Worm (Caenorhabditis elegans) whole organism, L4 larva: ENCODE data around the gene B0244.4.

Experiments used
- D1046.2 ChIP-seq: fragments of 200-800 bp; sonication (Bioruptor generic); IDR thresholded peaks from 2 replicates; pipeline ENCODE4 v1.3.6; 2022; ENCODE audit warnings: missing genetic modification characterization, missing compliant biosample characterization
- F10B5.3 ChIP-seq: sonication (generic microtip); optimal IDR thresholded peaks from 2 replicates; lab custom pipeline; 2016; ENCODE audit warnings: mild to moderate bottlenecking, missing genetic modification characterization, missing compliant biosample characterization
- F26F4.8 ChIP-seq: fragments of 200-800 bp; sonication (Bioruptor generic); conservative IDR thresholded peaks from 2 replicates; pipeline ENCODE4 v1.3.6; 2022; ENCODE audit warnings: missing genetic modification characterization, missing compliant biosample characterization
- T20F7.1 ChIP-seq: fragments of 200-800 bp; sonication (Bioruptor generic); optimal IDR thresholded peaks from 2 replicates; lab custom pipeline; 2018; ENCODE audit warnings: mild to moderate bottlenecking, missing genetic modification characterization, missing compliant biosample characterization
- Y105C5A.15 ChIP-seq: fragments of 200-800 bp; sonication (Bioruptor generic); IDR thresholded peaks from 2 replicates; pipeline ENCODE4 v1.3.6; 2022; ENCODE audit warnings: missing genetic modification characterization, missing compliant biosample characterization
- Y48G9A.11 ChIP-seq: fragments of 200-800 bp; sonication (Bioruptor generic); IDR thresholded peaks from 2 replicates; pipeline ENCODE4 v1.3.6; 2022; ENCODE audit warnings: missing genetic modification reagents, missing genetic modification characterization, missing compliant biosample characterization
- Y5F2A.4 ChIP-seq: fragments of 200-800 bp; sonication (Bioruptor generic); optimal IDR thresholded peaks from 2 replicates; lab custom pipeline; 2018; ENCODE audit warnings: mild to moderate bottlenecking, missing genetic modification characterization, missing compliant biosample characterization
- Y75B8A.6 ChIP-seq: fragments of 200-800 bp; sonication (Bioruptor generic); IDR thresholded peaks from 2 replicates; pipeline ENCODE4 v1.3.6; 2022; ENCODE audit warnings: missing genetic modification reagents, missing genetic modification characterization, missing compliant biosample characterization
- ZK337.2 ChIP-seq: fragments of 200-800 bp; sonication (Bioruptor generic); IDR thresholded peaks from 2 replicates; pipeline ENCODE4 v1.3.6; 2022; ENCODE audit warnings: missing genetic modification reagents, missing genetic modification characterization, missing compliant biosample characterization
- aha-1 ChIP-seq: fragments of 150-350 bp; peaks from one replicate; lab custom pipeline; 2014; ENCODE audit warnings: missing biosample characterization, missing genetic modification characterization
- ceh-20 ChIP-seq: fragments of 200-800 bp; sonication (Bioruptor generic); IDR thresholded peaks from 2 replicates; pipeline ENCODE4 v1.3.6; 2022; ENCODE audit warnings: missing genetic modification reagents, missing genetic modification characterization, missing compliant biosample characterization
- ceh-28 ChIP-seq: fragments of 150-350 bp; optimal IDR thresholded peaks from 2 replicates; lab custom pipeline; 2014; ENCODE audit warnings: missing biosample characterization, missing genetic modification reagents, missing genetic modification characterization
- ceh-44 ChIP-seq: fragments of 200-800 bp; sonication (Bioruptor generic); IDR thresholded peaks from 2 replicates; pipeline ENCODE4 v1.3.6; 2022; ENCODE audit warnings: missing genetic modification reagents, missing genetic modification characterization, missing compliant biosample characterization
- ceh-62 ChIP-seq: sonication (generic microtip); optimal IDR thresholded peaks from 2 replicates; lab custom pipeline; 2017; ENCODE audit warnings: missing biosample characterization, missing genetic modification characterization
- ces-1 ChIP-seq: fragments of 150-350 bp; sonication (generic microtip); optimal IDR thresholded peaks from 4 replicates; lab custom pipeline; 2014; ENCODE audit warnings: missing biosample characterization, missing genetic modification reagents, missing genetic modification characterization
- daf-12 ChIP-seq: fragments of 150-350 bp; optimal IDR thresholded peaks from 2 replicates; lab custom pipeline; 2014; ENCODE audit warnings: missing biosample characterization, missing genetic modification reagents, missing genetic modification characterization
- daf-16 ChIP-seq, 3 experiments: sonication (generic microtip); optimal IDR thresholded peaks; 2 replicates each; lab custom pipeline; 2016 to 2017; ENCODE audit warnings: missing genetic modification characterization in 3 of 3, missing genetic modification reagents in 3 of 3, mild to moderate bottlenecking in 2 of 3, missing compliant biosample characterization in 2 of 3, missing biosample characterization in 1 of 3, moderate library complexity in 1 of 3
- daf-8 ChIP-seq: fragments of 200-800 bp; sonication (Bioruptor generic); IDR thresholded peaks from 2 replicates; pipeline ENCODE4 v1.3.6; 2022; ENCODE audit warnings: missing genetic modification characterization, missing compliant biosample characterization
- egl-27 ChIP-seq: sonication (generic microtip); optimal IDR thresholded peaks from 3 replicates; lab custom pipeline; 2017; ENCODE audit warnings: missing biosample characterization, missing genetic modification reagents, missing genetic modification characterization
- egl-43 ChIP-seq: fragments of 200-800 bp; sonication (Bioruptor generic); IDR thresholded peaks from 2 replicates; pipeline ENCODE4 v1.3.6; 2022; ENCODE audit warnings: missing genetic modification reagents, missing genetic modification characterization, missing compliant biosample characterization
- fos-1 ChIP-seq: fragments of 150-350 bp; optimal IDR thresholded peaks from 2 replicates; lab custom pipeline; 2014; ENCODE audit warnings: missing biosample characterization, missing genetic modification characterization
- gei-8 ChIP-seq: fragments of 200-800 bp; sonication (Bioruptor generic); optimal IDR thresholded peaks from 2 replicates; lab custom pipeline; 2018; ENCODE audit warnings: mild to moderate bottlenecking, missing genetic modification characterization, missing compliant biosample characterization
- hif-1 ChIP-seq, 2 experiments: sonication (generic microtip); optimal IDR thresholded peaks; 2 replicates each; lab custom pipeline; 2016 to 2017; ENCODE audit warnings: missing compliant biosample characterization in 2 of 2, missing genetic modification characterization in 2 of 2, missing genetic modification reagents in 2 of 2, missing genotype in 2 of 2, mild to moderate bottlenecking in 1 of 2
- hlh-11 ChIP-seq: fragments of 200-800 bp; sonication (Bioruptor generic); optimal IDR thresholded peaks from 2 replicates; lab custom pipeline; 2018; ENCODE audit warnings: mild to moderate bottlenecking, missing genetic modification characterization, missing compliant biosample characterization
- hlh-30 ChIP-seq: sonication (generic microtip); optimal IDR thresholded peaks from 2 replicates; lab custom pipeline; 2017; ENCODE audit warnings: antibody characterized with exemption, mild to moderate bottlenecking, missing genetic modification characterization, missing compliant biosample characterization; ENCODE audit not compliant: insufficient read depth
- hmg-1.1 ChIP-seq: fragments of 200-800 bp; sonication (Bioruptor generic); IDR thresholded peaks from 2 replicates; pipeline ENCODE4 v1.3.6; 2022; ENCODE audit warnings: missing genetic modification reagents, missing genetic modification characterization, missing compliant biosample characterization
- lim-7 ChIP-seq: fragments of 200-800 bp; sonication (Bioruptor generic); IDR thresholded peaks from 2 replicates; pipeline ENCODE4 v1.3.6; 2022; ENCODE audit warnings: missing genetic modification characterization, missing compliant biosample characterization
- lin-13 ChIP-seq: fragments of 150-350 bp; optimal IDR thresholded peaks from 2 replicates; lab custom pipeline; 2014; ENCODE audit warnings: missing biosample characterization, missing genetic modification reagents, missing genetic modification characterization
- lin-29 ChIP-seq: fragments of 200-800 bp; sonication (Bioruptor generic); IDR thresholded peaks from 2 replicates; pipeline ENCODE4 v1.3.6; 2022; ENCODE audit warnings: missing genetic modification reagents, missing genetic modification characterization, missing compliant biosample characterization
- lir-3 ChIP-seq: sonication (generic microtip); optimal IDR thresholded peaks from 2 replicates; lab custom pipeline; 2016; ENCODE audit warnings: mild to moderate bottlenecking, missing genetic modification characterization, missing compliant biosample characterization
- lsy-2 ChIP-seq, 2 experiments: fragments of 150-350 bp in 1 of 2; sonication (generic microtip) in 1 of 2; optimal IDR thresholded peaks; 2 replicates each; lab custom pipeline; 2014 to 2017; ENCODE audit warnings: missing biosample characterization in 2 of 2, missing genetic modification characterization in 2 of 2
- mep-1 ChIP-seq: fragments of 150-350 bp; sonication (generic microtip); optimal IDR thresholded peaks from 3 replicates; lab custom pipeline; 2014; ENCODE audit warnings: missing biosample characterization, missing genetic modification characterization
- mes-2 ChIP-seq: sonication (generic microtip); optimal IDR thresholded peaks from 2 replicates; lab custom pipeline; 2016; ENCODE audit warnings: missing genotype, mild to moderate bottlenecking, missing genetic modification characterization, missing compliant biosample characterization; ENCODE audit not compliant: poor library complexity, severe bottlenecking
- nhr-10 ChIP-seq: fragments of 150-350 bp; optimal IDR thresholded peaks from 2 replicates; lab custom pipeline; 2014; ENCODE audit warnings: missing biosample characterization, missing genetic modification characterization
- nhr-102 ChIP-seq: sonication (generic microtip); optimal IDR thresholded peaks from 2 replicates; lab custom pipeline; 2016; ENCODE audit warnings: mild to moderate bottlenecking, missing genetic modification characterization, moderate library complexity, missing compliant biosample characterization
- nhr-25 ChIP-seq: sonication (generic microtip); optimal IDR thresholded peaks from 2 replicates; lab custom pipeline; 2017; ENCODE audit warnings: missing genetic modification characterization, mild to moderate bottlenecking, missing compliant biosample characterization, antibody characterized with exemption, moderate library complexity, borderline replicate concordance; ENCODE audit not compliant: insufficient read depth
- nhr-28 ChIP-seq: fragments of 150-350 bp; optimal IDR thresholded peaks from 2 replicates; lab custom pipeline; 2014; ENCODE audit warnings: missing biosample characterization, missing genetic modification characterization
- nhr-41 ChIP-seq: fragments of 200-800 bp; sonication (Bioruptor generic); IDR thresholded peaks from 2 replicates; pipeline ENCODE4 v1.3.6; 2022; ENCODE audit warnings: missing genetic modification reagents, missing genetic modification characterization, missing compliant biosample characterization
- nhr-42 ChIP-seq: fragments of 200-800 bp; sonication (Bioruptor generic); IDR thresholded peaks from 2 replicates; pipeline ENCODE4 v1.3.6; 2022; ENCODE audit warnings: missing genetic modification characterization, missing compliant biosample characterization
- nhr-48 ChIP-seq: sonication (generic microtip); optimal IDR thresholded peaks from 2 replicates; lab custom pipeline; 2016; ENCODE audit warnings: mild to moderate bottlenecking, missing genetic modification characterization, missing compliant biosample characterization
- nhr-76 ChIP-seq: fragments of 150-350 bp; optimal IDR thresholded peaks from 2 replicates; lab custom pipeline; 2014; ENCODE audit warnings: missing biosample characterization, missing genetic modification characterization
- nhr-77 ChIP-seq: fragments of 150-350 bp; optimal IDR thresholded peaks from 2 replicates; lab custom pipeline; 2014; ENCODE audit warnings: missing biosample characterization, missing genetic modification characterization
- pha-4 ChIP-seq, 2 experiments: fragments of 150-350 bp in 1 of 2; fragments of 200-800 bp in 1 of 2; sonication (Bioruptor generic) in 1 of 2; IDR thresholded peaks in 1 of 2; optimal IDR thresholded peaks in 1 of 2; 2 replicates each; pipeline versions ENCODE4 v1.3.6 to Lab custom; 2014 to 2022; ENCODE audit warnings: missing genetic modification characterization in 2 of 2, missing genetic modification reagents in 2 of 2, missing biosample characterization in 1 of 2, missing compliant biosample characterization in 1 of 2
- php-3 ChIP-seq: fragments of 200-800 bp; sonication (Bioruptor generic); IDR thresholded peaks from 2 replicates; pipeline ENCODE4 v1.3.6; 2022; ENCODE audit warnings: missing genetic modification reagents, missing genetic modification characterization, missing compliant biosample characterization
- pqm-1 ChIP-seq: sonication (generic microtip); optimal IDR thresholded peaks from 2 replicates; lab custom pipeline; 2017; ENCODE audit warnings: missing biosample characterization, missing genetic modification characterization
- rbr-2 ChIP-seq: sonication (generic microtip); optimal IDR thresholded peaks from 2 replicates; lab custom pipeline; 2016; ENCODE audit warnings: missing genotype, missing genetic modification characterization, missing compliant biosample characterization
- snpc-4 ChIP-seq: fragments of 150-350 bp; optimal IDR thresholded peaks from 2 replicates; lab custom pipeline; 2014; ENCODE audit warnings: missing biosample characterization, missing genetic modification characterization
- unc-130 ChIP-seq: sonication (generic microtip); optimal IDR thresholded peaks from 2 replicates; lab custom pipeline; 2016; ENCODE audit warnings: missing genetic modification reagents, missing genetic modification characterization, missing compliant biosample characterization
- zag-1 ChIP-seq: fragments of 150-350 bp; optimal IDR thresholded peaks from 2 replicates; lab custom pipeline; 2014; ENCODE audit warnings: missing biosample characterization, missing genetic modification characterization
- zfp-2 ChIP-seq: sonication (generic microtip); optimal IDR thresholded peaks from 2 replicates; lab custom pipeline; 2016; ENCODE audit warnings: mild to moderate bottlenecking, missing genetic modification characterization, missing compliant biosample characterization
- zip-2 ChIP-seq: fragments of 150-350 bp; optimal IDR thresholded peaks from 2 replicates; lab custom pipeline; 2014; ENCODE audit warnings: missing biosample characterization, missing genetic modification characterization

B0244.4 gene

DNA sequence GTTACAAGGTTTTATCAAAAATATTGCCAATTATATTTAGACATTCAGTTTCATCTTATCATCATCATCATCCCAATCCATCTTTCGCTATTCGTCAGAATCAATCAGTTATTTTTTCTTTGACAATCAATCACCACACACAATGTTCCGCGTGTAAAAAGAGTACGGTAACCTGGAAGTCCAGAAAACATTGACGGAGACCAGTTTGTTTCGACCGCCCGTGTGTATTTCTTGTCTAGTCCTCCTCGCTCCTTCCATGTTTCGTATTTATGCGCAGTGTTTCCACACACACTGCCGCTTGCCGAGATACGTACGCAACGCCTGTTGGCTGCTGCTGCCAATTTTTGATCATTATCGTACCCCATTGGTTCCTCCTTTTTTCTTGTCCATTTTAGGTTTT, 36.6 kb upstream of the B0244.4 start (continued):
- TF ChIP-seq T20F7.1 (GFP tag; lab: Kevin White, UChicago), result no peak
- no peak for TF ChIP-seq nhr-76 (tag; lab: Kevin White, UChicago)
- no peak for TF ChIP-seq ceh-62 (tag; lab: Kevin White, UChicago)
- no peak for TF ChIP-seq unc-130
- no peak for TF ChIP-seq F10B5.3
- peak; percentile 41 for TF ChIP-seq mes-2
- TF ChIP-seq nhr-25 (tag; lab: Kevin White, UChicago), result no peak
- no peak for TF ChIP-seq fos-1
- peak; percentile 59 to 81 for TF ChIP-seq lsy-2 (tag; optimal IDR thresholded peaks at IDR 0.05; lab: Kevin White, UChicago)
- no peak for TF ChIP-seq Y5F2A.4
- peak; percentile 4 for TF ChIP-seq pqm-1 (tag; lab: Kevin White, UChicago)
- TF ChIP-seq lin-13 (GFP tag; lab: Kevin White, UChicago), result no peak
- no peak for TF ChIP-seq ces-1 (GFP tag; lab: Kevin White, UChicago)
- TF ChIP-seq hif-1 (tag; optimal IDR thresholded peaks at IDR 0.05; lab: Kevin White, UChicago), result no peak
- no peak for TF ChIP-seq snpc-4
- no peak for TF ChIP-seq php-3 (GFP tag; lab: Robert Waterston, UW)
- 0 out of 2 replicates have a peak, but pooled peaks have one; percentile 37 for TF ChIP-seq ceh-20 (GFP tag; lab: Robert Waterston, UW)
- no peak for TF ChIP-seq lir-3 (tag; lab: Kevin White, UChicago)
- peak; percentile 86 for TF ChIP-seq nhr-28 (tag; lab: Kevin White, UChicago)
- no peak for TF ChIP-seq D1046.2 (GFP tag; lab: Robert Waterston, UW)
- TF ChIP-seq nhr-41 (GFP tag; lab: Robert Waterston, UW), result 0 out of 2 replicates have a peak, but pooled peaks have one; percentile 26
- TF ChIP-seq lim-7, result no peak
- no peak for TF ChIP-seq egl-27 (tag; lab: Kevin White, UChicago)
- no peak for TF ChIP-seq pha-4 (GFP tag; IDR thresholded peaks at IDR 0.05; lab: Robert Waterston, UW)
- no peak for TF ChIP-seq pha-4 (tag; optimal IDR thresholded peaks at IDR 0.05; lab: Kevin White, UChicago)
- no peak for TF ChIP-seq zag-1
- no peak for TF ChIP-seq Y105C5A.15 (GFP tag; lab: Robert Waterston, UW)
- peak; percentile 44 for TF ChIP-seq hlh-30 (tag; lab: Kevin White, UChicago)
- no peak for TF ChIP-seq zfp-2 (tag; lab: Kevin White, UChicago)
- peak; percentile 64 for TF ChIP-seq nhr-48 (tag; lab: Kevin White, UChicago)
- no peak for TF ChIP-seq nhr-10
- no peak for TF ChIP-seq daf-16 (GFP tag; optimal IDR thresholded peaks at IDR 0.05; lab: Kevin White, UChicago)
- no peak for TF ChIP-seq daf-16 (tag; optimal IDR thresholded peaks at IDR 0.05; lab: Kevin White, UChicago)
- TF ChIP-seq hmg-1.1, result 0 out of 2 replicates have a peak, but pooled peaks have one; percentile 37
- TF ChIP-seq nhr-102 (tag; lab: Kevin White, UChicago), result no peak
- TF ChIP-seq ZK337.2 (GFP tag; lab: Robert Waterston, UW), result no peak
- TF ChIP-seq daf-8 (GFP tag; lab: Robert Waterston, UW), result no peak
- TF ChIP-seq nhr-77, result no peak
- TF ChIP-seq mep-1 (tag; lab: Kevin White, UChicago), result peak; percentile 53
- no peak for TF ChIP-seq nhr-42 (GFP tag; lab: Robert Waterston, UW)
- no peak for TF ChIP-seq F26F4.8
- TF ChIP-seq zip-2 (tag; lab: Kevin White, UChicago), result no peak
- TF ChIP-seq rbr-2 (tag; lab: Kevin White, UChicago), result peak; percentile 22
- no peak for TF ChIP-seq egl-43 (GFP tag; lab: Robert Waterston, UW)
- TF ChIP-seq ceh-28, result no peak
- no peak for TF ChIP-seq gei-8 (GFP tag; lab: Kevin White, UChicago)
- TF ChIP-seq hlh-11, result peak; percentile 86
- TF ChIP-seq ceh-44 (GFP tag; lab: Robert Waterston, UW), result no peak
- TF ChIP-seq lin-29 (GFP tag; lab: Robert Waterston, UW), result no peak
- TF ChIP-seq Y75B8A.6 (GFP tag; lab: Robert Waterston, UW), result no peak
- no peak for TF ChIP-seq daf-12 (tag; lab: Kevin White, UChicago)
- TF ChIP-seq aha-1 (tag; lab: Kevin White, UChicago), result peak; percentile 83
- TF ChIP-seq Y48G9A.11, result no peak
